Worm (Caenorhabditis elegans) whole organism, mixed stage, embryonic: ENCODE data around the gene acdh-13.

ENCODE experiments used
- M03D4.4 ChIP-seq: sonication (generic microtip); optimal IDR thresholded peaks from 2 replicates; lab custom pipeline; 2017; ENCODE audit warnings: mild to moderate bottlenecking, missing genetic modification characterization, missing compliant biosample characterization
- blmp-1 ChIP-seq: fragments of 150-350 bp; optimal IDR thresholded peaks from 2 replicates; lab custom pipeline; 2014; ENCODE audit warnings: missing biosample characterization, missing genetic modification characterization
- ceh-39 ChIP-seq: fragments of 150-350 bp; optimal IDR thresholded peaks from 2 replicates; lab custom pipeline; 2014; ENCODE audit warnings: missing biosample characterization, missing genetic modification characterization
- ceh-43 ChIP-seq: fragments of 200-800 bp; sonication (Bioruptor generic); optimal IDR thresholded peaks from 2 replicates; lab custom pipeline; 2018; ENCODE audit warnings: mild to moderate bottlenecking, missing genetic modification characterization, moderate library complexity, missing compliant biosample characterization
- ceh-83 ChIP-seq: fragments of 200-800 bp; sonication (Bioruptor generic); optimal IDR thresholded peaks from 2 replicates; lab custom pipeline; 2018; ENCODE audit warnings: mild to moderate bottlenecking, missing genetic modification characterization, missing compliant biosample characterization
- cnd-1 ChIP-seq: fragments of 200-800 bp; sonication (Bioruptor generic); optimal IDR thresholded peaks from 2 replicates; lab custom pipeline; 2018; ENCODE audit warnings: mild to moderate bottlenecking, missing genetic modification characterization, missing compliant biosample characterization
- drap-1 ChIP-seq: fragments of 200-800 bp; sonication (Bioruptor generic); optimal IDR thresholded peaks from 3 replicates; lab custom pipeline; 2018; ENCODE audit warnings: mild to moderate bottlenecking, missing genetic modification characterization, missing compliant biosample characterization
- elt-1 ChIP-seq: sonication (generic microtip); optimal IDR thresholded peaks from 2 replicates; lab custom pipeline; 2017; ENCODE audit warnings: missing genetic modification characterization, mild to moderate bottlenecking, missing compliant biosample characterization, antibody characterized with exemption, moderate library complexity, borderline replicate concordance; ENCODE audit not compliant: insufficient read depth
- elt-3 ChIP-seq: fragments of 150-350 bp; optimal IDR thresholded peaks from 2 replicates; lab custom pipeline; 2014; ENCODE audit warnings: missing biosample characterization, missing genetic modification characterization
- flh-1 ChIP-seq: fragments of 200-800 bp; sonication (Bioruptor generic); optimal IDR thresholded peaks from 2 replicates; lab custom pipeline; 2018; ENCODE audit warnings: mild to moderate bottlenecking, missing genetic modification characterization, moderate library complexity, missing compliant biosample characterization
- ham-2 ChIP-seq: fragments of 200-800 bp; sonication (Bioruptor generic); optimal IDR thresholded peaks from 2 replicates; lab custom pipeline; 2018; ENCODE audit warnings: mild to moderate bottlenecking, missing genetic modification characterization, missing compliant biosample characterization
- hlh-1 ChIP-seq: fragments of 150-350 bp; optimal IDR thresholded peaks from 2 replicates; lab custom pipeline; 2014; ENCODE audit warnings: missing biosample characterization, missing genetic modification reagents, missing genetic modification characterization
- lin-13 ChIP-seq: fragments of 150-350 bp; optimal IDR thresholded peaks from 2 replicates; lab custom pipeline; 2014; ENCODE audit warnings: missing biosample characterization, missing genetic modification characterization
- lin-32 ChIP-seq: fragments of 200-800 bp; sonication (Bioruptor generic); optimal IDR thresholded peaks from 2 replicates; lab custom pipeline; 2018; ENCODE audit warnings: mild to moderate bottlenecking, missing genetic modification characterization, missing compliant biosample characterization
- lsy-2 ChIP-seq: fragments of 150-350 bp; optimal IDR thresholded peaks from 2 replicates; lab custom pipeline; 2014; ENCODE audit warnings: missing biosample characterization, missing genetic modification characterization
- mab-5 ChIP-seq: fragments of 150-350 bp; optimal IDR thresholded peaks from 2 replicates; lab custom pipeline; 2014; ENCODE audit warnings: missing biosample characterization, missing genetic modification characterization
- mep-1 ChIP-seq: fragments of 150-350 bp; optimal IDR thresholded peaks from 2 replicates; lab custom pipeline; 2017; ENCODE audit warnings: missing biosample characterization, missing genetic modification reagents, missing genetic modification characterization, inconsistent platforms
- nhr-237 ChIP-seq: fragments of 150-350 bp; optimal IDR thresholded peaks from 2 replicates; lab custom pipeline; 2014; ENCODE audit warnings: missing biosample characterization, missing genetic modification characterization
- nhr-28 ChIP-seq: fragments of 150-350 bp; optimal IDR thresholded peaks from 2 replicates; lab custom pipeline; 2014; ENCODE audit warnings: missing biosample characterization, missing genetic modification characterization
- nhr-76 ChIP-seq: sonication (generic microtip); optimal IDR thresholded peaks from 2 replicates; lab custom pipeline; 2017; ENCODE audit warnings: missing biosample characterization, missing genetic modification characterization
- pha-4 ChIP-seq: fragments of 150-350 bp; optimal IDR thresholded peaks from 2 replicates; lab custom pipeline; 2018; ENCODE audit warnings: missing biosample characterization, missing genetic modification reagents, missing genetic modification characterization
- sem-2 ChIP-seq: fragments of 200-800 bp; sonication (Bioruptor generic); optimal IDR thresholded peaks from 2 replicates; lab custom pipeline; 2018; ENCODE audit warnings: mild to moderate bottlenecking, missing genetic modification characterization, missing compliant biosample characterization
- snpc-4 ChIP-seq: fragments of 150-350 bp; optimal IDR thresholded peaks from 2 replicates; lab custom pipeline; 2014; ENCODE audit warnings: missing biosample characterization, missing genetic modification characterization
- sptf-1 ChIP-seq: sonication (generic microtip); optimal IDR thresholded peaks from 2 replicates; lab custom pipeline; 2017; ENCODE audit warnings: mild to moderate bottlenecking, missing genetic modification characterization, moderate library complexity, missing compliant biosample characterization
- tbx-8 ChIP-seq: fragments of 200-800 bp; sonication (Bioruptor generic); optimal IDR thresholded peaks from 2 replicates; lab custom pipeline; 2018; ENCODE audit warnings: mild to moderate bottlenecking, missing genetic modification characterization, moderate library complexity, missing compliant biosample characterization
- unc-120 ChIP-seq: sonication (generic microtip); optimal IDR thresholded peaks from 2 replicates; lab custom pipeline; 2017; ENCODE audit warnings: missing genetic modification characterization, missing compliant biosample characterization; ENCODE audit not compliant: poor library complexity, severe bottlenecking
- unc-39 ChIP-seq: fragments of 150-350 bp; optimal IDR thresholded peaks from 2 replicates; lab custom pipeline; 2014; ENCODE audit warnings: missing biosample characterization, missing genetic modification characterization
- unc-62 ChIP-seq: fragments of 150-350 bp; optimal IDR thresholded peaks from 2 replicates; lab custom pipeline; 2014; ENCODE audit warnings: missing biosample characterization, missing genetic modification reagents, missing genetic modification characterization
- zip-8 ChIP-seq: fragments of 150-350 bp; optimal IDR thresholded peaks from 2 replicates; lab custom pipeline; 2014; ENCODE audit warnings: missing biosample characterization, missing genetic modification characterization
- ztf-11 ChIP-seq: fragments of 150-350 bp; optimal IDR thresholded peaks from 2 replicates; lab custom pipeline; 2014; ENCODE audit warnings: missing biosample characterization, missing genetic modification characterization

The acdh-13 gene

DNA sequence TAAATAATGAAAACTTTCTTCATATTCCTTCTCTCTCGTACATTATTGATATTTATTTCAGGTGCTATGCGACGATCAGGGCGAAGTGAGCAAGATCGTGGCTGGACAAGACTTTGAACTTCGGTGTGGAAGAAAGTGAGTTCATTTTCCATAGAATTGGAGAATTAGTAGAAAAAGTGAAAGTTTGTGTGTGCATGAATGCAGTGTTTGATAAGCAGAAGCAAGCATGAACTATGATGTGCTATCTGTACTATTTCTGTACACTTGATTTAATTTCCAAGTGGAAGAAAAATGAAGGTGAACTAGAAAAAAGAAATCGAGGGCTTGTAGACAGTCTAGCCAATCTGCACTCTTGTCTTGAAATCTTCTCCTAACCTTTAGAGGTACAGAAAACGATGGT lies 33.4 kb upstream of the acdh-13 start:
- TF ChIP-seq M03D4.4 = no peak
- no peak for TF ChIP-seq sptf-1 (tag; lab: Kevin White, UChicago)
- no peak for TF ChIP-seq elt-1 (tag; lab: Kevin White, UChicago)
- no peak for TF ChIP-seq mab-5 (tag; lab: Kevin White, UChicago)
- no peak for TF ChIP-seq unc-62 (GFP tag; lab: Kevin White, UChicago)
- TF ChIP-seq zip-8 (tag; lab: Kevin White, UChicago) = no peak
- no peak for TF ChIP-seq unc-120
- TF ChIP-seq lin-13 (tag; lab: Kevin White, UChicago) = no peak
- no peak for TF ChIP-seq ham-2 (GFP tag; lab: Kevin White, UChicago)
- TF ChIP-seq blmp-1 (tag; lab: Kevin White, UChicago) = no peak
- TF ChIP-seq nhr-237 (tag; lab: Kevin White, UChicago) = no peak
- TF ChIP-seq snpc-4 (tag; lab: Kevin White, UChicago) = no peak
- TF ChIP-seq cnd-1 = no peak
- TF ChIP-seq unc-39 = no peak

ce11 chrIV:8530042-8531027 lies 31.7 kb upstream of the acdh-13 start:
- TF ChIP-seq sptf-1 (tag; lab: Kevin White, UChicago) = no peak
- TF ChIP-seq lin-32 = no peak
- TF ChIP-seq mep-1 (tag; lab: Kevin White, UChicago) = no peak
- no peak for TF ChIP-seq nhr-76 (tag; lab: Kevin White, UChicago)
- TF ChIP-seq snpc-4 (tag; lab: Kevin White, UChicago) = no peak
- TF ChIP-seq drap-1 (GFP tag; lab: Kevin White, UChicago) = no peak
- TF ChIP-seq unc-62 (GFP tag; lab: Kevin White, UChicago) = no peak
- TF ChIP-seq ceh-39 (tag; lab: Kevin White, UChicago) = no peak
- peak; percentile 84 for TF ChIP-seq elt-3 (tag; lab: Kevin White, UChicago)
- TF ChIP-seq blmp-1 (tag; lab: Kevin White, UChicago) = peak; percentile 61
- TF ChIP-seq sem-2 (GFP tag; lab: Kevin White, UChicago) = no peak
- TF ChIP-seq ztf-11 = no peak

ce11 chrIV:8529039-8529438 lies 30.4 kb upstream of the acdh-13 start:
- TF ChIP-seq unc-120 (no peak), unc-39 (no peak), sem-2 (GFP tag; lab: Kevin White, UChicago) (no peak), lsy-2 (no peak), mab-5 (tag; lab: Kevin White, UChicago) (no peak), nhr-28 (tag; lab: Kevin White, UChicago) (no peak), ztf-11 (no peak), pha-4 (tag; lab: Kevin White, UChicago) (no peak), tbx-8 (GFP tag; lab: Kevin White, UChicago) (no peak), elt-1 (tag; lab: Kevin White, UChicago) (no peak), nhr-237 (tag; lab: Kevin White, UChicago) (no peak)

DNA sequence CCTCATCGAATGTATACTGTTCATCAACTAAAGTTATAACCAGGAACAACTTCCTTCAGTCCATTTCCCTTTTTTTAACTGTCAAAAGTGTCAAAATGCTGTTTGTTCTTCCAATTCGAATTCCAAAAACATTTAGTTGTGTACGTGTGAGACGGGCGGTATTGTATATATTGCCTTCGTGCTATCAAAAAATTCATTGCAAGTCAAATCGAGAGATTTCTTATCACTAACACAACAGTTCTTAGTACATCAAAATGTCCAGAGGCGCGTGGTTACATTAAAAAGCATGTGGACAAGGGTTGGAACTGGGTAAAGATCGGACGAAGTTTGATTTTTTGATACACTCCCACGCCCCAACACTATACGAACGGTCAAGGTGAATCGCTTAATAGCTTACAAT lies 29.7 kb upstream of the acdh-13 start:
- TF ChIP-seq ztf-11 (no peak), blmp-1 (tag; lab: Kevin White, UChicago) (no peak), ham-2 (GFP tag; lab: Kevin White, UChicago) (no peak), lsy-2 (no peak), unc-39 (no peak), cnd-1 (no peak), flh-1 (GFP tag; lab: Kevin White, UChicago) (no peak), hlh-1 (tag; lab: Kevin White, UChicago) (no peak), ceh-39 (tag; lab: Kevin White, UChicago) (no peak), nhr-28 (tag; lab: Kevin White, UChicago) (no peak), drap-1 (GFP tag; lab: Kevin White, UChicago) (no peak), sem-2 (GFP tag; lab: Kevin White, UChicago) (no peak), unc-120 (no peak), ceh-43 (GFP tag; lab: Kevin White, UChicago) (no peak), pha-4 (tag; lab: Kevin White, UChicago) (no peak), mep-1 (tag; lab: Kevin White, UChicago) (no peak), ceh-83 (GFP tag; lab: Kevin White, UChicago) (no peak)
